Worm (Caenorhabditis elegans) whole organism, L2 larva: ENCODE measurements around the gene flp-3.
A peak's percentile ranks its signal among the peaks of the same experiment; 100 is the strongest.

ENCODE experiments used
- C34F6.9 ChIP-seq: fragments of 150-350 bp; optimal IDR thresholded peaks from 2 replicates; lab custom pipeline; 2014; ENCODE audit warnings: missing biosample characterization, missing genetic modification characterization
- ZK546.5 ChIP-seq: sonication (generic microtip); optimal IDR thresholded peaks from 2 replicates; lab custom pipeline; 2017; ENCODE audit warnings: missing biosample characterization, missing genetic modification characterization
- alr-1 ChIP-seq: fragments of 150-350 bp; optimal IDR thresholded peaks from 2 replicates; lab custom pipeline; 2014; ENCODE audit warnings: missing biosample characterization, missing genetic modification characterization
- aly-2 ChIP-seq: fragments of 150-350 bp; optimal IDR thresholded peaks from 2 replicates; lab custom pipeline; 2014; ENCODE audit warnings: missing biosample characterization, missing genetic modification characterization
- blmp-1 ChIP-seq: sonication (generic microtip); optimal IDR thresholded peaks from 2 replicates; lab custom pipeline; 2017; ENCODE audit warnings: missing genetic modification characterization, mild to moderate bottlenecking, missing compliant biosample characterization, antibody characterized with exemption, moderate library complexity; ENCODE audit not compliant: insufficient read depth
- ceh-16 ChIP-seq: fragments of 150-350 bp; optimal IDR thresholded peaks from 2 replicates; lab custom pipeline; 2014; ENCODE audit warnings: missing biosample characterization, missing genetic modification characterization
- ceh-82 ChIP-seq: fragments of 150-350 bp; optimal IDR thresholded peaks from 2 replicates; lab custom pipeline; 2014; ENCODE audit warnings: missing biosample characterization, missing genetic modification characterization
- egl-27 ChIP-seq: sonication (generic microtip); optimal IDR thresholded peaks from 3 replicates; lab custom pipeline; 2017; ENCODE audit warnings: missing biosample characterization, missing genetic modification reagents, missing genetic modification characterization
- elt-3 ChIP-seq: sonication (generic microtip); optimal IDR thresholded peaks from 2 replicates; lab custom pipeline; 2017; ENCODE audit warnings: missing biosample characterization, missing genetic modification characterization
- fos-1 ChIP-seq: fragments of 150-350 bp; optimal IDR thresholded peaks from 2 replicates; lab custom pipeline; 2014; ENCODE audit warnings: missing biosample characterization, missing genetic modification characterization
- gmeb-1 ChIP-seq: fragments of 150-350 bp; optimal IDR thresholded peaks from 2 replicates; lab custom pipeline; 2014; ENCODE audit warnings: missing biosample characterization, missing genetic modification characterization
- lin-11 ChIP-seq: fragments of 150-350 bp; sonication (generic microtip); optimal IDR thresholded peaks from 2 replicates; lab custom pipeline; 2014; ENCODE audit warnings: missing biosample characterization, missing genetic modification characterization, inconsistent platforms, mixed read lengths
- lin-13 ChIP-seq: fragments of 150-350 bp; optimal IDR thresholded peaks from 2 replicates; lab custom pipeline; 2014; ENCODE audit warnings: missing biosample characterization, missing genetic modification reagents, missing genetic modification characterization
- lin-39 ChIP-seq: fragments of 150-350 bp; optimal IDR thresholded peaks from 2 replicates; lab custom pipeline; 2014; ENCODE audit warnings: missing biosample characterization, missing genetic modification reagents, missing genetic modification characterization
- lsy-2 ChIP-seq, 2 experiments: fragments of 150-350 bp in 1 of 2; sonication (generic microtip) in 1 of 2; optimal IDR thresholded peaks; 2 replicates each; lab custom pipeline; 2014 to 2017; ENCODE audit warnings: missing biosample characterization in 2 of 2, missing genetic modification characterization in 2 of 2
- mab-5 ChIP-seq: fragments of 150-350 bp; optimal IDR thresholded peaks from 2 replicates; lab custom pipeline; 2014; ENCODE audit warnings: missing biosample characterization, missing genetic modification characterization
- mbf-1 ChIP-seq: sonication (generic microtip); optimal IDR thresholded peaks from 2 replicates; lab custom pipeline; 2017; ENCODE audit warnings: missing biosample characterization, missing genetic modification characterization
- mdl-1 ChIP-seq, 2 experiments: fragments of 150-350 bp in 1 of 2; sonication (generic microtip) in 1 of 2; optimal IDR thresholded peaks; 2 replicates each; lab custom pipeline; 2017; ENCODE audit warnings: missing biosample characterization in 2 of 2, missing genetic modification characterization in 2 of 2
- nhr-10 ChIP-seq: sonication (generic microtip); optimal IDR thresholded peaks from 2 replicates; lab custom pipeline; 2017; ENCODE audit warnings: missing biosample characterization, missing genetic modification characterization
- nhr-12 ChIP-seq: fragments of 150-350 bp; optimal IDR thresholded peaks from 2 replicates; lab custom pipeline; 2014; ENCODE audit warnings: missing biosample characterization, missing genetic modification characterization
- nhr-21 ChIP-seq: fragments of 150-350 bp; optimal IDR thresholded peaks from 2 replicates; lab custom pipeline; 2014; ENCODE audit warnings: missing biosample characterization, missing genetic modification characterization
- nhr-23 ChIP-seq: fragments of 150-350 bp; optimal IDR thresholded peaks from 2 replicates; lab custom pipeline; 2014; ENCODE audit warnings: missing biosample characterization, missing genetic modification reagents, missing genetic modification characterization
- nhr-237 ChIP-seq: fragments of 150-350 bp; optimal IDR thresholded peaks from 2 replicates; lab custom pipeline; 2014; ENCODE audit warnings: missing biosample characterization, missing genetic modification characterization
- nhr-25 ChIP-seq: fragments of 150-350 bp; sonication (generic microtip); optimal IDR thresholded peaks from 3 replicates; lab custom pipeline; 2014; ENCODE audit warnings: missing biosample characterization, missing genetic modification characterization
- nhr-6 ChIP-seq: fragments of 150-350 bp; optimal IDR thresholded peaks from 2 replicates; lab custom pipeline; 2014; ENCODE audit warnings: missing biosample characterization, missing genetic modification characterization
- skn-1 ChIP-seq: sonication (generic microtip); optimal IDR thresholded peaks from 2 replicates; lab custom pipeline; 2017; ENCODE audit warnings: missing biosample characterization, missing genetic modification characterization
- sma-3 ChIP-seq: sonication (generic microtip); optimal IDR thresholded peaks from 2 replicates; lab custom pipeline; 2016; ENCODE audit warnings: missing genetic modification reagents, missing genetic modification characterization, missing compliant biosample characterization
- sma-9 ChIP-seq, 2 experiments: fragments of 150-350 bp in 1 of 2; sonication (generic microtip) in 1 of 2; optimal IDR thresholded peaks; 2 replicates each; lab custom pipeline; 2014 to 2016; ENCODE audit warnings: missing genetic modification characterization in 2 of 2, mild to moderate bottlenecking in 1 of 2, missing biosample characterization in 1 of 2, missing compliant biosample characterization in 1 of 2, missing genetic modification reagents in 1 of 2, moderate library complexity in 1 of 2
- snpc-4 ChIP-seq: fragments of 150-350 bp; optimal IDR thresholded peaks from 2 replicates; lab custom pipeline; 2014; ENCODE audit warnings: missing biosample characterization, missing genetic modification characterization
- unc-39 ChIP-seq: fragments of 150-350 bp; optimal IDR thresholded peaks from 2 replicates; lab custom pipeline; 2014; ENCODE audit warnings: missing biosample characterization, missing genetic modification characterization
- unc-55 ChIP-seq: fragments of 150-350 bp; sonication (generic microtip); optimal IDR thresholded peaks from 3 replicates; lab custom pipeline; 2014; ENCODE audit warnings: missing biosample characterization, missing genetic modification reagents, missing genetic modification characterization
- zag-1 ChIP-seq: fragments of 150-350 bp; optimal IDR thresholded peaks from 2 replicates; lab custom pipeline; 2014; ENCODE audit warnings: missing biosample characterization, missing genetic modification characterization
- ztf-4 ChIP-seq: fragments of 150-350 bp; optimal IDR thresholded peaks from 2 replicates; lab custom pipeline; 2014; ENCODE audit warnings: missing biosample characterization, missing genetic modification characterization

flp-3 gene

DNA sequence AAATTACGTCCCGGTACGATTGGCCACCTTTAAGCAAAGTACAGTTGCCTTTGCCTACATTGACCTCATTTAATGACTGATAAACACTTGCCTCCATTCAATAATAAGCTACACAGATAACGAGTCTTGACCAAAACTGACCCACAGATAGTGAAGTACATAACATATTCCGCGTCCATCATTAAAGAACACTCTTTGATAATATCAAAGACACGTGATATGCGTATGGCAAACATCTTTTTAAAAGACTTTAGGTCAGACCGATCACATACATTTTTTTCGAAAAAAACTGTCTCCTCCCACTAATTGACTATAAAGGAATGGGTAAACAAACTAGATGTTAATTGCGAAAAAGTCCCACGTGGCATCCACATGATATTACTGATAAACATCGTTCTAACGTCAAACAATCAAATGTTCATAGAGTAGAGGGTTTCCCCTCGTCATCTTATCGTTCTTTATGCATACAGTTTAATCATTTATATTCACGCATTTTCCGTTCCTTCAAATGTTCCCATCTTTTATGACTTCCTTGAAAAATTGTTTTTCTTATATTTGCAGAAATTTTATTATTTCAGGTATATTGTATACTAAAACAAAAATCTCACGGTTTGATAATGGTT, 8.6 kb downstream of the flp-3 start, which contains the start of gene W07E11.1 (continued):
- TF ChIP-seq lin-13 (GFP tag; lab: Kevin White, UChicago) (no peak), skn-1 (tag; lab: Kevin White, UChicago) (no peak)

- no peak for TF ChIP-seq lin-11 (tag; lab: Kevin White, UChicago)
- TF ChIP-seq aly-2 (tag; lab: Kevin White, UChicago) = no peak
- TF ChIP-seq alr-1 (tag; lab: Kevin White, UChicago) = no peak
- TF ChIP-seq ZK546.5 (tag; lab: Kevin White, UChicago) = no peak
- no peak for TF ChIP-seq elt-3 (tag; lab: Kevin White, UChicago)
- TF ChIP-seq ceh-16 (tag; lab: Kevin White, UChicago) = peak; percentile 18
- no peak for TF ChIP-seq ceh-82 (tag; lab: Kevin White, UChicago)
Observed at ce11 chrX:10083272-10083671, 9.5 kb downstream of the flp-3 start.

ce11 chrX:10081077-10081476, 11.7 kb downstream of the flp-3 start:
- TF ChIP-seq nhr-6 (no peak), unc-39 (no peak), blmp-1 (tag; lab: Kevin White, UChicago) (no peak), skn-1 (tag; lab: Kevin White, UChicago) (no peak), gmeb-1 (tag; lab: Kevin White, UChicago) (no peak), mab-5 (peak; percentile 58), unc-55 (GFP tag; lab: Kevin White, UChicago) (peak; percentile 92), snpc-4 (no peak), fos-1 (tag; lab: Kevin White, UChicago) (no peak)

- peak; percentile 36 for TF ChIP-seq unc-55 (GFP tag; lab: Kevin White, UChicago)
- no peak for TF ChIP-seq elt-3 (tag; lab: Kevin White, UChicago)
- TF ChIP-seq, all 48 proteins: peak for 1
Observed at ce11 chrX:10079230-10079629, 13.5 kb downstream of the flp-3 start.

DNA sequence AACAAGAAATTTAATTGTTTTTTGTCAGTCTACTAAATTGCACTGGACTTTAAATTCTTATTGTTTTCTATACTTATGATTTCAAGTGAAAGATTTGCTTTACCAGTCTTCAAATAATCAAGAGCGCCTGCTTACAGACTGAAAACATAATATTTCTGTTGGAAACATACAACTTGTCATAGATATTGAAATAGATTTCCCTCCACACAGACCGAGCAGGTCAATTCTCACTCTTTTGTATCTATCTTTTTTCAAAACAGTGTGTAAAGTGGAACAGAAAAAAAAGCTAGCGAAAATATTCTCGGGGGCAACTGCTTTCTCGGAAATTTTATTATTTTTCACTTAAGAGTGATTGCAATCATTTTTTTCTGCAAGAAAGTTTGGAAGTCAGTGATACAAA, 14.1 kb downstream of the flp-3 start:
- no peak for TF ChIP-seq zag-1
- no peak for TF ChIP-seq lin-11 (tag; lab: Kevin White, UChicago)
- no peak for TF ChIP-seq snpc-4
- TF ChIP-seq lin-39 (tag; lab: Kevin White, UChicago) = no peak
- peak; percentile 29 for TF ChIP-seq egl-27
- TF ChIP-seq nhr-23 (tag; lab: Kevin White, UChicago) = no peak

ce11 chrX:10078089-10078488, 14.7 kb downstream of the flp-3 start:
- no peak for TF ChIP-seq unc-39
- no peak for TF ChIP-seq nhr-10 (tag; lab: Kevin White, UChicago)
- no peak for TF ChIP-seq nhr-6
- TF ChIP-seq sma-3 (GFP tag; lab: Kevin White, UChicago) = no peak
- no peak for TF ChIP-seq mab-5
- TF ChIP-seq C34F6.9 (tag; lab: Kevin White, UChicago) = no peak
- TF ChIP-seq mdl-1 (tag; optimal IDR thresholded peaks at IDR 0.05; lab: Kevin White, UChicago) = no peak
- TF ChIP-seq nhr-237 (tag; lab: Kevin White, UChicago) = no peak
- no peak for TF ChIP-seq gmeb-1 (tag; lab: Kevin White, UChicago)
- TF ChIP-seq lsy-2 (tag; optimal IDR thresholded peaks at IDR 0.05; lab: Kevin White, UChicago) = no peak
- TF ChIP-seq nhr-21 = no peak
- no peak for TF ChIP-seq ztf-4
- TF ChIP-seq nhr-25 = no peak
- TF ChIP-seq unc-55 (GFP tag; lab: Kevin White, UChicago) = no peak
- TF ChIP-seq mbf-1 (tag; lab: Kevin White, UChicago) = no peak
- TF ChIP-seq sma-9 (GFP tag; optimal IDR thresholded peaks at IDR 0.05; lab: Kevin White, UChicago) = no peak
- no peak for TF ChIP-seq sma-9 (tag; optimal IDR thresholded peaks at IDR 0.05; lab: Kevin White, UChicago)
- no peak for TF ChIP-seq nhr-12
